Fruit fly (Drosophila melanogaster) Kc167 (cell line): ENCODE results near the gene Or24a.

Experiments used
- Myc ChIP-seq: fragments of >200 bp; optimal IDR thresholded peaks from 2 replicates; lab custom pipeline; 2017; ENCODE audit warnings: missing external identifiers
- Sin3A ChIP-seq: fragments of >200 bp; optimal IDR thresholded peaks from 2 replicates; lab custom pipeline; 2018; ENCODE audit warnings: missing external identifiers
- h ChIP-seq: fragments of >200 bp; optimal IDR thresholded peaks from 3 replicates; lab custom pipeline; 2018; ENCODE audit warnings: missing external identifiers
- insv ChIP-seq: fragments of >200 bp; optimal IDR thresholded peaks from 3 replicates; lab custom pipeline; 2018; ENCODE audit warnings: missing external identifiers
- psq ChIP-seq: fragments of >200 bp; optimal IDR thresholded peaks from 2 replicates; lab custom pipeline; 2017; ENCODE audit warnings: missing external identifiers
- ttk ChIP-seq: sonication (Bioruptor generic); optimal IDR thresholded peaks from 2 replicates; lab custom pipeline; 2017; ENCODE audit warnings: missing external identifiers

Gene Or24a

DNA sequence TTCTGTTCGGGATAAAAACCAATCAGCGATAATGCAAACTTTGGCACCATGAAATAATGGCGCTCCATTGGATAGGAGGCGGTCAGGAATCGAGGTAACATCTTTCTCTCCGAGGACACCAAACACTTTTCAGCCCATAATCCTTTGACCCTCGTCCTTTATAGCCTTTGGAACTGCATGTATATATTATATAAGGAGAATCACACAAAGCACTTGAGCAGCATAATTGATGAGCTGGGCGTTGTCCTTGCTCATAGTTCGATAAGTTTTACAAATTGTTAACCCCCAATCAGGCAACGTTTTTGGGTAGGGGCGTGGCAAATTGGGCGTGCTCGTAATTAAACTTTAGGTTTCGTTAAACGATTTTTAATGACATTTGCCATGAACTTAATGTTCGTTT lies at the start of gene Or24a:
Gene Or24a (minus strand): TSS at position 101 of the 400 bp plus-strand sequence.
- TF ChIP-seq h (lab: Kevin White, UChicago) = no peak
- TF ChIP-seq Sin3A (lab: Kevin White, UChicago) = no peak
- no peak for TF ChIP-seq insv
- no peak for TF ChIP-seq psq (lab: Kevin White, UChicago)
- no peak for TF ChIP-seq ttk
- TF ChIP-seq Myc (lab: Kevin White, UChicago) = no peak

- TF ChIP-seq h (lab: Kevin White, UChicago) = no peak
- no peak for TF ChIP-seq Myc (lab: Kevin White, UChicago)
- TF ChIP-seq psq (lab: Kevin White, UChicago) = no peak
- no peak for TF ChIP-seq insv
Measured at dm6 chr2L:4211335-4211753, 45.4 kb upstream of the Or24a start.

- TF ChIP-seq Sin3A (lab: Kevin White, UChicago) (no peak), h (lab: Kevin White, UChicago) (no peak), psq (lab: Kevin White, UChicago) (no peak), Myc (lab: Kevin White, UChicago) (no peak), insv (no peak), ttk (no peak)
Measured at dm6 chr2L:4197913-4198319, 32.0 kb upstream of the Or24a start, which contains the start of gene Naprt. Gene Naprt, minus strand, starts transcription at chr2L:4198071.

DNA sequence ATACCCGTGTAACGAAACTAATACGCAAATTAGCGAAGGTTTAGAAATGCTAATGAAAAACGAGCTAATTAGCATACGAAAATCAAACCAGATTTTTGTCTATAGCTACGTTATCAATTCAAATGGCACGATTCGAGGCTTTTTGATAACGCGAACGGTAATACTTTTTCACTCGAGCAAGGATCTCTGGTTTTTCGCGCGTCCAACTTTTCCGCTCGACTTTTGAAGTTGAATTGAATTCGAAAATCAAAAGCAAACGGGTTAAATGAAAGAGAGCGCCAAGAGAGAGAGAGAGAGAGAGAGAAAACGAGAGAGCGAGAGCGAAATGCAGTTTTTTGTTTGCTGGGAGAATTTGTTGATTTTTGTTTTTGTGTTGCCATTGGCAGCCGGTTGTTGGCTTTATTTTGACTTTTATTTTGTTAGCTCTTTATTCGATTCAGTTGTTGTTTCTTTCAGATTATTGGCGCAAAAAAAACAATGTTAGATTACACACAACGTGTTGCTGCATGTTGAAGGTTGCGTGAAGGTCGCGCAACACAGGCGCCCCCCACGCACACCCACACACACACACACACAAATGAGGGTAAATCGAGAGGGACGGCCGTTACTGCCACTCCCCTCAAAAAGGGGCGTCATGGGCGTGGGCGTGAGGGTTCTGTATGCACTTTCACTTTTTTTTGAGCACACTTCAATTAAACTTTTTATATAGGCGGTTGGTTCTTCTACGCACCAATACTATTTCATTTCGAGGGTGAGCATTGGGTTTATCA lies 31.4 kb upstream of the Or24a start:
- TF ChIP-seq Sin3A (lab: Kevin White, UChicago) = no peak
- TF ChIP-seq Myc (lab: Kevin White, UChicago) = no peak
- TF ChIP-seq h (lab: Kevin White, UChicago) = no peak
- TF ChIP-seq ttk = no peak
- TF ChIP-seq insv = no peak
- TF ChIP-seq psq (lab: Kevin White, UChicago) = no peak

DNA sequence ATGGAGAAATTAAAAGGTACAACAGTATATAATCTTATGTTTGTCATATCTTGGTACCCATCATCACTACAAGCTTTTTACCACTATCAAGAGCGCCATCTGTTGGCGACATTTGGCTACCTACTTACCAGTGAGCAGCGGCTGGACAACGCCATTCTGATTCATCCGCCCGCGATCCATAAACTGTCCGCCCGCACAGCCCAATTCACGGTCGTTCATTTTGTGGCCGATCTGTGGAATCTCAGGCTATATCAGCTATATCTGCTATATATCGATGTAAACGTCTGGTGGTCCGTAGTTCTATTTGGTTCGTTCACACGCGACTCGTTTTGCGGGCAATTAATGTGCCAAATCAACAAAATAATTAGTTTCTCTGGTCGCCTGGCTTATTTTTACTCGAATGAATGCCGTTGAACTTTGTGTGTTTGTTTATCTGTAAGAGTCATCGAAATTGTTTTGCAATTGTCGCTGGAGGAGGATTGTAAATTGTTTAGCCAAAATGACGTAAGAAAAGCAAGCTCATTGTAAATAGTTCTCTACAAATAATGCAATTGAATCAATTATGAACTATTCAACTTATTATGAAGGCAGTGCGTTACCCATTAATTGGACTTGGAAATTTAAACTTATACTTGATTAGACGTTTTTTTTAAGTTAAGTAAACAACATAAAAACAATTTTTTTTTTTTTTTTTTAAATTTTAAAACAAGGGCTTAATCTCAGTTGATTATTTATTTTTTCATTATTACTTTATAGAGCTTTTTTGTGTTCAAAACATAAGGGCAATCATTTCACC lies 30.6 kb upstream of the Or24a start:
- TF ChIP-seq Sin3A (lab: Kevin White, UChicago) = no peak
- no peak for TF ChIP-seq Myc (lab: Kevin White, UChicago)
- no peak for TF ChIP-seq insv
- TF ChIP-seq ttk = no peak
- no peak for TF ChIP-seq h (lab: Kevin White, UChicago)
- no peak for TF ChIP-seq psq (lab: Kevin White, UChicago)

- no peak for TF ChIP-seq Sin3A (lab: Kevin White, UChicago)
- TF ChIP-seq Myc (lab: Kevin White, UChicago) = no peak
- no peak for TF ChIP-seq insv
- no peak for TF ChIP-seq ttk
- no peak for TF ChIP-seq psq (lab: Kevin White, UChicago)
- TF ChIP-seq h (lab: Kevin White, UChicago) = no peak
Measured at dm6 chr2L:4195672-4196281, 29.8 kb upstream of the Or24a start.

dm6 chr2L:4187631-4188173 lies 21.8 kb upstream of the Or24a start, which contains the start of the genes Tbcc and lectin-24Db:
Gene Tbcc, minus strand, starts transcription at chr2L:4187793.
Gene lectin-24Db, plus strand, starts transcription at chr2L:4188123.
- no peak for TF ChIP-seq insv
- no peak for TF ChIP-seq Myc (lab: Kevin White, UChicago)
- no peak for TF ChIP-seq Sin3A (lab: Kevin White, UChicago)

DNA sequence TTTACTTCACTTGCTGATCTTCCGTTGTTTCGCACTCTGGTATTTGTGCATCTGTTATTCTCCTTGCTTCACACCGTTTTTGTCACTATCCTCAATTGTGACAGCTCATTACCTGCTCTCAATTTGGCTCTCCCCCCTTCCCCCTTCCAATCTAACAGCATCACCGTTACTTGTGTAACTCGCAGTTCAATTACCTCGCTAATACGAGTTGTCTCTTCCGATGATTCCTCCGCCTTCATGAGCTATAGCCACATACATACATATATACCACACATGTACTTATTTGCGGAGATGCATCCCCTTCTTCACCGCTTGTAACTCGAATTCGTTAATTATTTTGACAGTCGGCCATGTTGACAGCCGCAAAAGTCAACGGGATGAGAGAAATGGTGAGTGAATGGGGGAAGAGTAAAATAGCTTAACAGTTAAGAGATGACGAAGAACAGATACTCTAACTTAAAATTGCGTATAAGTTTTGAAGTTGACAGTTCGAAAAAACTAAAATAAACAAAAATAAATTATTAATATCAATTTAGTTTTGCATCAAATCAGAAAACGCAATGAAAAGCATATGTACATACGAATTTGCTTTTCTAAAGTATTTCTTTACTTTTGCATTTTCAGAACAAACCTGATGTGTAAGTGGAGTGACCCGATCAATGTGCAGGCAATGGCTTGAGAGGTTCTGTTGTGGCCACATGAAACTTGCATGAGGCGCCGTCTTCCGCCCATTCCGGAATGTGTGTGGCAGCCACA lies 19.5 kb upstream of the Or24a start:
- TF ChIP-seq h (lab: Kevin White, UChicago) (no peak), psq (lab: Kevin White, UChicago) (no peak), insv (no peak), Sin3A (lab: Kevin White, UChicago) (no peak), Myc (lab: Kevin White, UChicago) (no peak), ttk (no peak)

- TF ChIP-seq insv = no peak
- no peak for TF ChIP-seq Myc (lab: Kevin White, UChicago)
- TF ChIP-seq Sin3A (lab: Kevin White, UChicago) = no peak
- TF ChIP-seq ttk = no peak
- TF ChIP-seq h (lab: Kevin White, UChicago) = no peak
- TF ChIP-seq psq (lab: Kevin White, UChicago) = no peak
Measured at dm6 chr2L:4179960-4180359, 14.0 kb upstream of the Or24a start.

DNA sequence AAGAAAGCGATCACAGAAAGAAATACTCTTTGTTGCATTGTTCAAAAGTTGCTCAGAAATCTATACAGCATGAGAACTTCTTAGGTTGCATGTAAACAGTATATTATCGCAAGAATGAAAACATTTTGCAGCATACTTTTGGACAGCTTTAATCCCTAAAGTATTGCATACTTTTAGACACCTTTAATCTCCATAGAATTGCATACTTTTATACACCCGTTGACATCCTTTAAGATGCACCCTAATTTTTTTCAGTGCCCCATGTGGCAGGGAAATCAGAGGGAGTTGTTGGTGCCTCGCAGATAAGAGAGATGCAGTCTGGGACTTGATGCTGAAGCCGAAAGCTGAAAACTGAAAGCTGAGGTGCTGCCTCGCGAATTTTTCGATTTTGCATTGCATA lies 13.5 kb upstream of the Or24a start:
- no peak for TF ChIP-seq ttk
- TF ChIP-seq insv = no peak
- TF ChIP-seq Sin3A (lab: Kevin White, UChicago) = no peak
- no peak for TF ChIP-seq h (lab: Kevin White, UChicago)
- TF ChIP-seq psq (lab: Kevin White, UChicago) = no peak
- TF ChIP-seq Myc (lab: Kevin White, UChicago) = no peak

- TF ChIP-seq ttk = no peak
- TF ChIP-seq h (lab: Kevin White, UChicago) = no peak
- TF ChIP-seq Myc (lab: Kevin White, UChicago) = no peak
Measured at dm6 chr2L:4148979-4149378, 17.0 kb downstream of the Or24a start, which contains the start of gene CG2955. Gene CG2955, plus strand, starts transcription at chr2L:4149279.
